Fruit fly (Drosophila melanogaster) whole organism, embryonic: ENCODE measurements around the gene Pdfr.
A peak's percentile ranks its signal among the peaks of the same experiment; 100 is the strongest.

Experiments
- Antp ChIP-seq: fragments of 200-800 bp; sonication (Bioruptor generic); optimal IDR thresholded peaks from 3 replicates; lab custom pipeline; 2016; ENCODE audit warnings: missing biosample characterization, missing genetic modification characterization
- CG10654 ChIP-seq: fragments of 200-800 bp; sonication (Bioruptor generic); optimal IDR thresholded peaks from 2 replicates; lab custom pipeline; 2016; ENCODE audit warnings: missing biosample characterization, missing genetic modification characterization
- CG12219 ChIP-seq: fragments of 200-800 bp; sonication (Bioruptor generic); optimal IDR thresholded peaks from 3 replicates; lab custom pipeline; 2018; ENCODE audit warnings: missing biosample characterization, mild to moderate bottlenecking, missing genetic modification characterization
- CG13424 ChIP-seq: fragments of 200-800 bp; sonication (Bioruptor generic); optimal IDR thresholded peaks from 2 replicates; lab custom pipeline; 2019; ENCODE audit warnings: missing biosample characterization, mild to moderate bottlenecking, missing genetic modification characterization, moderate library complexity
- CG13624 ChIP-seq: fragments of 200-800 bp; sonication (Bioruptor generic); optimal IDR thresholded peaks from 2 replicates; lab custom pipeline; 2016; ENCODE audit warnings: missing biosample characterization, missing genetic modification characterization
- CG15073 ChIP-seq: fragments of 200-800 bp; sonication (Bioruptor generic); optimal IDR thresholded peaks from 2 replicates; lab custom pipeline; 2016; ENCODE audit warnings: missing biosample characterization, missing genetic modification characterization
- CG15696 ChIP-seq: fragments of 200-800 bp; sonication (Bioruptor generic); optimal IDR thresholded peaks from 2 replicates; lab custom pipeline; 2019; ENCODE audit warnings: missing biosample characterization, mild to moderate bottlenecking, missing genetic modification characterization, moderate library complexity
- CG17328 ChIP-seq: fragments of 200-800 bp; sonication (Bioruptor generic); IDR thresholded peaks from 2 replicates; pipeline ENCODE4 v1.3.6; 2022; ENCODE audit warnings: missing biosample characterization, missing genetic modification characterization
- CG2678 ChIP-seq: fragments of 200-800 bp; sonication (Bioruptor generic); optimal IDR thresholded peaks from 3 replicates; lab custom pipeline; 2019; ENCODE audit warnings: missing biosample characterization, mild to moderate bottlenecking, missing genetic modification characterization, moderate library complexity
- CG31441 ChIP-seq: fragments of 200-800 bp; sonication (Bioruptor generic); IDR thresholded peaks from 2 replicates; pipeline ENCODE4 v1.3.6; 2022; ENCODE audit warnings: missing biosample characterization, missing genetic modification characterization
- CG6175 ChIP-seq: fragments of 200-800 bp; sonication (Bioruptor generic); IDR thresholded peaks from 3 replicates; pipeline ENCODE4 v1.3.6; 2022; ENCODE audit warnings: missing biosample characterization, missing genetic modification characterization
- CG6791 ChIP-seq: fragments of 200-800 bp; sonication (Bioruptor generic); IDR thresholded peaks from 3 replicates; pipeline ENCODE4 v1.3.6; 2022; ENCODE audit warnings: missing biosample characterization, missing genetic modification characterization; ENCODE audit not compliant: partially characterized antibody
- CG8281 ChIP-seq: fragments of 200-800 bp; sonication (Bioruptor generic); optimal IDR thresholded peaks from 2 replicates; lab custom pipeline; 2018; ENCODE audit warnings: missing biosample characterization, mild to moderate bottlenecking, missing genetic modification characterization, moderate library complexity
- CG8388 ChIP-seq: fragments of 200-800 bp; sonication (Bioruptor generic); optimal IDR thresholded peaks from 2 replicates; lab custom pipeline; 2019; ENCODE audit warnings: missing biosample characterization, mild to moderate bottlenecking, missing genetic modification characterization, moderate library complexity
- Dbx ChIP-seq: fragments of 200-800 bp; sonication (Bioruptor generic); IDR thresholded peaks from 3 replicates; pipeline ENCODE4 v1.3.6; 2022; ENCODE audit warnings: missing biosample characterization, missing genetic modification characterization
- Dll ChIP-seq: fragments of 200-800 bp; sonication (Bioruptor generic); IDR thresholded peaks from 4 replicates; pipeline ENCODE4 v1.3.6; 2022; ENCODE audit warnings: missing biosample characterization, missing genetic modification characterization; ENCODE audit not compliant: partially characterized antibody
- Doc3 ChIP-seq: fragments of 200-800 bp; sonication (Bioruptor generic); IDR thresholded peaks from 3 replicates; pipeline ENCODE4 v1.3.6; 2022; ENCODE audit warnings: missing biosample characterization, missing genetic modification characterization; ENCODE audit not compliant: partially characterized antibody
- Eip74EF ChIP-seq, 2 experiments: fragments of 200-800 bp in 1 of 2; fragments of >200 bp in 1 of 2; sonication (Bioruptor generic) in 1 of 2; optimal IDR thresholded peaks; 2 replicates each; lab custom pipeline; 2017 to 2019; ENCODE audit warnings: missing biosample characterization in 2 of 2, missing genetic modification characterization in 2 of 2, mild to moderate bottlenecking in 1 of 2, moderate library complexity in 1 of 2
- Elba2 ChIP-seq: fragments of 200-800 bp; sonication (Bioruptor generic); optimal IDR thresholded peaks from 3 replicates; lab custom pipeline; 2016; ENCODE audit warnings: missing biosample characterization, missing genetic modification characterization
- Fer2 ChIP-seq: fragments of 200-800 bp; sonication (Bioruptor generic); optimal IDR thresholded peaks from 2 replicates; lab custom pipeline; 2018; ENCODE audit warnings: missing biosample characterization, mild to moderate bottlenecking, missing genetic modification characterization, moderate library complexity
- H15 ChIP-seq: fragments of 200-800 bp; sonication (Bioruptor generic); IDR thresholded peaks from 3 replicates; pipeline ENCODE4 v1.3.6; 2022; ENCODE audit warnings: missing biosample characterization, missing genetic modification characterization
- HHEX ChIP-seq: fragments of 200-800 bp; sonication (Bioruptor generic); optimal IDR thresholded peaks from 3 replicates; lab custom pipeline; 2017; ENCODE audit warnings: missing biosample characterization, mild to moderate bottlenecking, missing genetic modification characterization, missing genetic modification reagents
- HmgD ChIP-seq: fragments of 200-800 bp; sonication (Bioruptor generic); optimal IDR thresholded peaks from 3 replicates; lab custom pipeline; 2016; ENCODE audit warnings: missing biosample characterization, missing genetic modification characterization
- Hmr ChIP-seq: fragments of 200-800 bp; sonication (Bioruptor generic); optimal IDR thresholded peaks from 3 replicates; lab custom pipeline; 2017; ENCODE audit warnings: mild to moderate bottlenecking, missing biosample characterization, missing genetic modification reagents, missing genetic modification characterization
- Hr78 ChIP-seq, 2 experiments: fragments of 200-800 bp in 1 of 2; fragments of >200 bp in 1 of 2; sonication (Bioruptor generic) in 1 of 2; optimal IDR thresholded peaks; 2 replicates each; lab custom pipeline; 2017 to 2019; ENCODE audit warnings: missing biosample characterization in 2 of 2, missing genetic modification characterization in 2 of 2, mild to moderate bottlenecking in 1 of 2, moderate library complexity in 1 of 2
- Oaz ChIP-seq: fragments of 200-800 bp; sonication (Bioruptor generic); IDR thresholded peaks from 2 replicates; pipeline ENCODE4 v1.3.6; 2022; ENCODE audit warnings: missing biosample characterization, missing genetic modification characterization
- Sry-δ ChIP-seq: fragments of 200-800 bp; sonication (Bioruptor generic); optimal IDR thresholded peaks from 2 replicates; lab custom pipeline; 2016; ENCODE audit warnings: missing biosample characterization, missing genetic modification characterization
- TFAM ChIP-seq: fragments of 200-800 bp; sonication (Bioruptor generic); optimal IDR thresholded peaks from 2 replicates; lab custom pipeline; 2017; ENCODE audit warnings: missing biosample characterization, missing genetic modification characterization, inconsistent platforms
- YL-1 ChIP-seq: fragments of 200-800 bp; sonication (Bioruptor generic); optimal IDR thresholded peaks from 3 replicates; lab custom pipeline; 2017; ENCODE audit warnings: missing biosample characterization, mild to moderate bottlenecking, missing genetic modification characterization
- ara ChIP-seq: fragments of 200-800 bp; sonication (Bioruptor generic); IDR thresholded peaks from 2 replicates; pipeline ENCODE4 v1.3.6; 2022; ENCODE audit warnings: missing biosample characterization, missing genetic modification characterization
- ase ChIP-seq: fragments of 200-800 bp; sonication (Bioruptor generic); IDR thresholded peaks from 3 replicates; pipeline ENCODE4 v1.3.6; 2022; ENCODE audit warnings: missing biosample characterization, missing genetic modification characterization
- bowl ChIP-seq: fragments of 200-800 bp; sonication (Bioruptor generic); IDR thresholded peaks from 2 replicates; pipeline ENCODE4 v1.3.6; 2022; ENCODE audit warnings: missing biosample characterization, missing genetic modification characterization
- cwo ChIP-seq: fragments of 200-800 bp; sonication (Bioruptor generic); optimal IDR thresholded peaks from 3 replicates; lab custom pipeline; 2017; ENCODE audit warnings: missing biosample characterization, missing genetic modification characterization, mild to moderate bottlenecking, moderate library complexity, missing genetic modification reagents
- emc ChIP-seq: fragments of 200-800 bp; sonication (Bioruptor generic); optimal IDR thresholded peaks from 2 replicates; lab custom pipeline; 2016; ENCODE audit warnings: missing biosample characterization, missing genetic modification characterization
- fd3F ChIP-seq: fragments of 200-800 bp; sonication (Bioruptor generic); optimal IDR thresholded peaks from 2 replicates; lab custom pipeline; 2018; ENCODE audit warnings: missing biosample characterization, mild to moderate bottlenecking, missing genetic modification characterization, moderate library complexity
- fd64A ChIP-seq: fragments of 200-800 bp; sonication (Bioruptor generic); optimal IDR thresholded peaks from 3 replicates; lab custom pipeline; 2018; ENCODE audit warnings: missing biosample characterization, mild to moderate bottlenecking, missing genetic modification characterization
- gcm2 ChIP-seq: fragments of 200-800 bp; sonication (Bioruptor generic); optimal IDR thresholded peaks from 2 replicates; lab custom pipeline; 2016; ENCODE audit warnings: missing biosample characterization, missing genetic modification characterization
- ham ChIP-seq: fragments of 200-800 bp; sonication (Bioruptor generic); IDR thresholded peaks from 2 replicates; pipeline ENCODE4 v1.3.6; 2022; ENCODE audit warnings: missing biosample characterization, missing genetic modification characterization
- hth ChIP-seq: fragments of >200 bp; optimal IDR thresholded peaks from 2 replicates; lab custom pipeline; 2017; ENCODE audit warnings: inconsistent platforms
- klu ChIP-seq: fragments of 200-800 bp; sonication (Bioruptor generic); IDR thresholded peaks from 2 replicates; pipeline ENCODE4 v1.3.6; 2022; ENCODE audit warnings: missing biosample characterization, missing genetic modification characterization
- nom ChIP-seq: fragments of 200-800 bp; sonication (Bioruptor generic); optimal IDR thresholded peaks from 2 replicates; lab custom pipeline; 2017; ENCODE audit warnings: missing biosample characterization, missing genetic modification characterization, mild to moderate bottlenecking, moderate library complexity, missing genetic modification reagents
- peb ChIP-seq: fragments of 200-800 bp; sonication (Bioruptor generic); IDR thresholded peaks from 2 replicates; pipeline ENCODE4 v1.3.6; 2022; ENCODE audit warnings: missing biosample characterization, missing genetic modification characterization
- salm ChIP-seq: fragments of 200-800 bp; sonication (Bioruptor generic); optimal IDR thresholded peaks from 2 replicates; lab custom pipeline; 2018; ENCODE audit warnings: missing biosample characterization, mild to moderate bottlenecking, missing genetic modification characterization
- schlank ChIP-seq: fragments of 200-800 bp; sonication (Bioruptor generic); optimal IDR thresholded peaks from 2 replicates; lab custom pipeline; 2018; ENCODE audit warnings: missing biosample characterization, mild to moderate bottlenecking, missing genetic modification characterization
- ttk ChIP-seq: fragments of 200-800 bp; sonication (Bioruptor generic); IDR thresholded peaks from 2 replicates; pipeline ENCODE4 v2.1.2; 2022; ENCODE audit warnings: missing biosample characterization, missing genetic modification characterization
- vfl ChIP-seq: fragments of 200-800 bp; sonication (Bioruptor generic); optimal IDR thresholded peaks from 2 replicates; lab custom pipeline; 2016; ENCODE audit warnings: missing biosample characterization, missing genetic modification characterization
- wek ChIP-seq: fragments of 200-800 bp; sonication (Bioruptor generic); optimal IDR thresholded peaks from 3 replicates; lab custom pipeline; 2018; ENCODE audit warnings: missing biosample characterization, mild to moderate bottlenecking, missing genetic modification characterization, moderate library complexity
- zf30C ChIP-seq: fragments of 200-800 bp; sonication (Bioruptor generic); optimal IDR thresholded peaks from 3 replicates; lab custom pipeline; 2018; ENCODE audit warnings: missing biosample characterization, mild to moderate bottlenecking, missing genetic modification characterization
- zfh1 ChIP-seq: fragments of 200-800 bp; sonication (Bioruptor generic); IDR thresholded peaks from 3 replicates; pipeline ENCODE4 v1.3.6; 2022; ENCODE audit warnings: missing biosample characterization, missing genetic modification characterization

The Pdfr gene

dm6 chrX:2533843-2534473 is 18.0 kb upstream of the Pdfr start (continued):
- TF ChIP-seq klu (peak; percentile 39; the same call in 1 of the 2 replicates), Elba2 (no peak), cwo (peak; percentile 55), bowl (GFP tag; lab: Robert Waterston, UW) (0 out of 2 replicates have a peak, but pooled peaks have one; percentile 36), Hmr (peak; percentile 51), Dll (GFP tag; lab: Robert Waterston, UW) (no peak), HmgD (GFP tag; lab: Kevin White, UChicago) (no peak), Sry-δ (GFP tag; lab: Kevin White, UChicago) (peak; percentile 15), CG15073 (no peak), Dbx (GFP tag; lab: Robert Waterston, UW) (0 out of 3 replicates have a peak, but pooled peaks have one; percentile 48), CG13624 (peak; percentile 43), CG8388 (no peak), CG12219 (GFP tag; lab: Kevin White, UChicago) (peak; percentile 71), Eip74EF (GFP tag; optimal IDR thresholded peaks at IDR 0.05; lab: Kevin White, UChicago) (no peak), hth (lab: Kevin White, UChicago) (no peak), CG2678 (peak; percentile 71), ham (GFP tag; lab: Robert Waterston, UW) (0 out of 2 replicates have a peak, but pooled peaks have one; percentile 11), CG13424 (tag; lab: Kevin White, UChicago) (peak; percentile 64), fd64A (GFP tag; lab: Kevin White, UChicago) (no peak), Fer2 (peak; percentile 37), ara (GFP tag; lab: Robert Waterston, UW) (0 out of 2 replicates have a peak, but pooled peaks have one; percentile 21), schlank (tag; lab: Kevin White, UChicago) (no peak), CG15696 (no peak), H15 (peak; percentile 42; the same call in 1 of the 3 replicates), ttk (peak; percentile 43; the same call in 1 of the 2 replicates), zf30C (no peak), Hr78 (GFP tag; optimal IDR thresholded peaks at IDR 0.05; lab: Kevin White, UChicago) (no peak), CG8281 (peak; percentile 3), salm (tag; lab: Kevin White, UChicago) (no peak), nom (GFP tag; lab: Kevin White, UChicago) (peak; percentile 26), Antp (peak; percentile 70), CG10654 (GFP tag; lab: Kevin White, UChicago) (peak; percentile 48), Doc3 (no peak), HHEX (GFP tag; lab: Kevin White, UChicago) (peak; percentile 60), wek (GFP tag; lab: Kevin White, UChicago) (no peak), CG31441 (GFP tag; lab: Robert Waterston, UW) (peak; percentile 49), gcm2 (GFP tag; lab: Kevin White, UChicago) (no peak), TFAM (GFP tag; lab: Kevin White, UChicago) (no peak), CG6175 (GFP tag; lab: Robert Waterston, UW) (peak; percentile 55; the same call in 2 of the 3 replicates), YL-1 (GFP tag; lab: Kevin White, UChicago) (no peak), CG17328 (peak; percentile 66), emc (GFP tag; lab: Kevin White, UChicago) (peak; percentile 23), fd3F (GFP tag; lab: Kevin White, UChicago) (peak; percentile 61), ase (GFP tag; lab: Robert Waterston, UW) (peak; percentile 50; the same call in 2 of the 3 replicates), Oaz (GFP tag; lab: Robert Waterston, UW) (peak; percentile 60), peb (no peak), CG6791 (GFP tag; lab: Robert Waterston, UW) (no peak), zfh1 (GFP tag; lab: Robert Waterston, UW) (peak; percentile 61; the same call in 2 of the 3 replicates), vfl (GFP tag; lab: Kevin White, UChicago) (no peak)
